Fruit fly (Drosophila melanogaster) whole organism, adult: ENCODE measurements around the gene CG34291.

ENCODE experiments used
- CG1620 ChIP-seq: fragments of 200-800 bp; sonication (Bioruptor generic); optimal IDR thresholded peaks from 2 replicates; lab custom pipeline; 2016; ENCODE audit warnings: missing biosample characterization, missing genetic modification characterization
- CG7045 ChIP-seq: fragments of 200-800 bp; sonication (Bioruptor generic); optimal IDR thresholded peaks from 2 replicates; lab custom pipeline; 2017; ENCODE audit warnings: missing biosample characterization, mild to moderate bottlenecking, missing genetic modification characterization
- Clk ChIP-seq: fragments of 200-800 bp; sonication (Bioruptor generic); optimal IDR thresholded peaks from 2 replicates; lab custom pipeline; 2017; ENCODE audit warnings: missing biosample characterization, missing genetic modification characterization
- Crg-1 ChIP-seq: fragments of 200-800 bp; sonication (Bioruptor generic); optimal IDR thresholded peaks from 2 replicates; lab custom pipeline; 2016; ENCODE audit warnings: missing biosample characterization, missing genetic modification characterization
- Hr96 ChIP-seq: fragments of 200-800 bp; sonication (Bioruptor generic); optimal IDR thresholded peaks from 2 replicates; lab custom pipeline; 2016; ENCODE audit warnings: missing biosample characterization, missing genetic modification characterization
- kay ChIP-seq: fragments of 200-800 bp; sonication (Bioruptor generic); peaks from one replicate; lab custom pipeline; 2016; ENCODE audit warnings: missing biosample characterization, missing genetic modification characterization, borderline replicate concordance
- tj ChIP-seq: fragments of 200-800 bp; sonication (Bioruptor generic); optimal IDR thresholded peaks from 3 replicates; lab custom pipeline; 2017; ENCODE audit warnings: missing biosample characterization, mild to moderate bottlenecking, missing genetic modification characterization, moderate library complexity

- TF ChIP-seq Hr96 (GFP tag; lab: Kevin White, UChicago) (no peak), Clk (GFP tag; lab: Kevin White, UChicago) (no peak), kay (no peak), CG7045 (no peak), CG1620 (GFP tag; lab: Kevin White, UChicago) (no peak), tj (no peak), Crg-1 (no peak)
Measured at dm6 chr3R:26425681-26426080, at the start of gene CG34291.
